Worm (Caenorhabditis elegans) whole organism, L4 larva: Measurements from ENCODE around the gene hgrs-1.

ENCODE experiments used
- ZK546.5 ChIP-seq, 2 experiments: sonication (generic microtip); optimal IDR thresholded peaks; 2 replicates each; lab custom pipeline; 2017; ENCODE audit warnings: missing biosample characterization in 2 of 2, missing genetic modification characterization in 2 of 2
- ama-1 ChIP-seq: fragments of 150-350 bp; optimal IDR thresholded peaks from 2 replicates; lab custom pipeline; 2014; ENCODE audit warnings: inconsistent platforms, mixed read lengths
- fos-1 ChIP-seq: fragments of 150-350 bp; optimal IDR thresholded peaks from 2 replicates; lab custom pipeline; 2014; ENCODE audit warnings: missing biosample characterization, missing genetic modification characterization
- jun-1 ChIP-seq: fragments of 150-350 bp; optimal IDR thresholded peaks from 2 replicates; lab custom pipeline; 2014; ENCODE audit warnings: missing biosample characterization, missing genetic modification reagents, missing genetic modification characterization
- lin-29 ChIP-seq: fragments of 200-800 bp; sonication (Bioruptor generic); IDR thresholded peaks from 2 replicates; pipeline ENCODE4 v1.3.6; 2022; ENCODE audit warnings: missing genetic modification reagents, missing genetic modification characterization, missing compliant biosample characterization
- mdl-1 ChIP-seq, 2 experiments: fragments of 150-350 bp in 1 of 2; sonication (generic microtip) in 1 of 2; optimal IDR thresholded peaks; 2 replicates each; lab custom pipeline; 2014 to 2017; ENCODE audit warnings: missing biosample characterization in 2 of 2, missing genetic modification characterization in 2 of 2
- nhr-10 ChIP-seq: fragments of 150-350 bp; optimal IDR thresholded peaks from 2 replicates; lab custom pipeline; 2014; ENCODE audit warnings: missing biosample characterization, missing genetic modification characterization
- nhr-102 ChIP-seq: sonication (generic microtip); optimal IDR thresholded peaks from 2 replicates; lab custom pipeline; 2016; ENCODE audit warnings: mild to moderate bottlenecking, missing genetic modification characterization, moderate library complexity, missing compliant biosample characterization
- nhr-41 ChIP-seq: fragments of 200-800 bp; sonication (Bioruptor generic); IDR thresholded peaks from 2 replicates; pipeline ENCODE4 v1.3.6; 2022; ENCODE audit warnings: missing genetic modification reagents, missing genetic modification characterization, missing compliant biosample characterization
- sdz-12 ChIP-seq: fragments of 200-800 bp; sonication (Bioruptor generic); optimal IDR thresholded peaks from 2 replicates; lab custom pipeline; 2018; ENCODE audit warnings: mild to moderate bottlenecking, missing genetic modification characterization, missing compliant biosample characterization
- snpc-4 ChIP-seq: fragments of 150-350 bp; optimal IDR thresholded peaks from 2 replicates; lab custom pipeline; 2014; ENCODE audit warnings: missing biosample characterization, missing genetic modification characterization

DNA sequence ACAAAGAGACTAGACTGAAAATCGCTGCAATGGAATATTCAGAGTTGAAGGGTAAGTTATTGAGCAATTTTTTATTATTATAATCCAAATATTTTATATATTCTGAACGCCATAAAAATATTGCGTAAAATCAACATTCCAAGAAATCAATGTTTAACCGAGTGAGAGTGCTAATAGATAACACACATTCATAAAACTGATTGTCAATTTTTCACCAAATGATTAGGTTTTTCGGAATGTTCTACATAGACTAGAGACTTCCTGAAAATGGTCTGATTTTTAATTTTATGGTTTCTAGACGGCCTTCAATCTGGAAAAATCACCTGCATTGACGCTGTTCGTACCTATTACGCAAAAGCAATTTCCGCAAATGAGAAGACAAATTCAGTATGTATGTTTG lies 53.2 kb downstream of the hgrs-1 start:
- TF ChIP-seq nhr-10 (tag; lab: Kevin White, UChicago) = no peak
- no peak for TF ChIP-seq nhr-41 (GFP tag; lab: Robert Waterston, UW)
- TF ChIP-seq fos-1 (tag; lab: Kevin White, UChicago) = no peak
- TF ChIP-seq snpc-4 (tag; lab: Kevin White, UChicago) = no peak
- TF ChIP-seq mdl-1 (tag; optimal IDR thresholded peaks at IDR 0.05; lab: Kevin White, UChicago) = no peak
- no peak for TF ChIP-seq sdz-12 (GFP tag; lab: Kevin White, UChicago)
- TF ChIP-seq jun-1 (tag; lab: Kevin White, UChicago) = no peak
- TF ChIP-seq nhr-102 (tag; lab: Kevin White, UChicago) = no peak
- TF ChIP-seq lin-29 (GFP tag; lab: Robert Waterston, UW) = no peak
- no peak for TF ChIP-seq ama-1 (lab: Kevin White, UChicago)
- no peak for TF ChIP-seq ZK546.5 (tag; optimal IDR thresholded peaks at IDR 0.05; lab: Kevin White, UChicago)
